Worm (Caenorhabditis elegans): Measurements from ENCODE around the gene F52H2.3.

ce11 chrX:2538713-2539112 is 2.1 kb downstream of the F52H2.3 start:
- TF ChIP-seq unc-62 (GFP tag; optimal IDR thresholded peaks at IDR 0.05): no peak
- no peak for TF ChIP-seq ceh-43 (GFP tag; optimal IDR thresholded peaks at IDR 0.05)
- no peak for TF ChIP-seq mab-5 (tag; optimal IDR thresholded peaks at IDR 0.05)
- no peak for TF ChIP-seq lin-13 (tag; optimal IDR thresholded peaks at IDR 0.05)
- TF ChIP-seq mep-1 (tag; optimal IDR thresholded peaks at IDR 0.05): no peak
- no peak for TF ChIP-seq lsy-2 (tag; optimal IDR thresholded peaks at IDR 0.05)
- no peak for TF ChIP-seq unc-120 (tag; optimal IDR thresholded peaks at IDR 0.05; ENCODE audit: poor library complexity, severe bottlenecking)
- no peak for TF ChIP-seq elt-3 (tag; optimal IDR thresholded peaks at IDR 0.05)
- TF ChIP-seq flh-1 (GFP tag; optimal IDR thresholded peaks at IDR 0.05): no peak
- TF ChIP-seq cnd-1 (tag; optimal IDR thresholded peaks at IDR 0.05): no peak
